Fruit fly (Drosophila melanogaster) S2 (cell line): ENCODE measurements around the gene CG43255.

Experiments used
- CG8478 ChIP-seq: fragments of >200 bp; optimal IDR thresholded peaks from 2 replicates; lab custom pipeline; 2018
- CTCF ChIP-seq, 2 experiments: fragments of >200 bp; optimal IDR thresholded peaks; 2 replicates each; lab custom pipeline; 2018

- no peak for TF ChIP-seq CTCF (optimal IDR thresholded peaks at IDR 0.05; lab: Kevin White, UChicago)
- TF ChIP-seq CG8478 (lab: Kevin White, UChicago): no peak
Measured at dm6 chrX:8923587-8923986, at the start of gene CG43255, which contains the start of gene CG12661.
